Worm (Caenorhabditis elegans) whole organism, L4/young adult: ENCODE data around the gene srb-19.
"Not testable (repeated sequence)": the region's sequence is repeated elsewhere in the genome, so short reads cannot be mapped to it uniquely, and the experiment has no call there.

Source experiments
- W03F9.2 ChIP-seq: fragments of 150-350 bp; optimal IDR thresholded peaks from 2 replicates; lab custom pipeline; 2014; ENCODE audit warnings: missing biosample characterization, missing genetic modification characterization
- dao-5 ChIP-seq: sonication (generic microtip); optimal IDR thresholded peaks from 2 replicates; lab custom pipeline; 2016; ENCODE audit warnings: missing genotype, missing genetic modification characterization, moderate library complexity, missing compliant biosample characterization
- him-1 ChIP-seq: sonication (generic microtip); optimal IDR thresholded peaks from 2 replicates; lab custom pipeline; 2016; ENCODE audit warnings: missing genotype, missing genetic modification reagents, missing genetic modification characterization, missing compliant biosample characterization

The srb-19 gene

DNA sequence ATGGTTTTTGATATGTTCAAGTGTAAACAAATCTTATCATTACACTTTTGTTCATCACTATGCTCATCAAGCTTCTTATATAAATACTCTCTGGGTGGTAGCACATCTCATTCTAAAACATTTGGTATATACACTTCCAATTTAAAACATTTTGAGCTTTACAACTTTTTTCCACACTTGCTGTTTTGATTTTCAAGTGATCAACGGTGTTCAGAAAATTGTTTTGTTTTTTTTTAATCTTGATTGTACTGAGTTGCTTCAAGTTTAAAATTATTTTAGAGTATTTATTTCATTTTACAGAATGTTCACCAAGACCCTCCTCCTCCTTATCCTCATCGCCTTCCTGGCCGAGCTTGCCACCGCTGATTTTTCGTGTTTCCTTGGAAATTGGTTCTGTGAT is 8.8 kb upstream of the srb-19 start, which contains the start of gene C54F6.5:
C54F6.5 (plus strand) TSS at position 301 of the 400 bp plus-strand sequence.
- TF ChIP-seq W03F9.2 = no peak
- TF ChIP-seq dao-5 (tag; lab: Kevin White, UChicago) = no peak
- TF ChIP-seq him-1 (tag; lab: Kevin White, UChicago) = no peak

DNA sequence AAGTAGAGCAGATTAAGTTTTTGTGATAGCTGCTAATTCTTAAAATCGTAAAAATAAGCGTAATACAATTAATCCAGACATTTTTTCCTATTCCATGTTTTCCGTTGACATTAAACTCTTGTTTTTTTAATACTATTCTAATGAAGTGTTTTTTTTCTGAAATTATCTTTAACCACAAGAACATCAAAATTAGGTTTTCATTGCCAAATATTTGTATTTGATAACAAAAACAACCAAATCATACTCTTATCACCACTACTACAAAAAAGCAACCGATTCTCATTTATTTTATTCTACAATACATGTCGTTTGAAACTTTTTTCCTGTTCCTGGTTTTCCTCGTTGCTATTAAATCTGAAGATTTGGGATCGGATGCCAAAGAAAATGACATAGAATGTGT is 7.2 kb upstream of the srb-19 start, which contains the start of gene C54F6.17:
C54F6.17 (plus strand) TSS at position 301 of the 400 bp plus-strand sequence.
- TF ChIP-seq him-1 (tag; lab: Kevin White, UChicago) = no peak
- TF ChIP-seq W03F9.2 = no peak
- TF ChIP-seq dao-5 (tag; lab: Kevin White, UChicago) = no peak

DNA sequence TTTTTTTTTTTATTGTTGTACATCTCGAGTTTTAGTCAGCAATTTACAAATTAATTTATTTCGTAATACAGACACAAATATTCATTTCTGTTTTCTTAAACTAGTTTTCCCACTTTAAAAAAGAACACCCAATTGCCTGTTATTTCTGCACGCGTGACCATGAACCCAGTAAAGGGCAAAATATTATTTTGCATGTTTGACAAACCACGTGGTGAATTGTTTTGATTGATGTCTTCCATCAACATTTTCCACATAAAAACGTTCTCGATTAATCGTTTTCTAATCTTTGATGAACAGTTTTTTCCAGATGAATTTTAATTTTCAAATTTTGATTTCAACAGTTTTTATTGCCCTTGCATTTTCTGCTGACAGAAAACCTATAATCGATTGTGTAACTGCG is 5.7 kb upstream of the srb-19 start, which contains the start of gene C54F6.18:
C54F6.18 (plus strand) TSS at position 301 of the 400 bp plus-strand sequence.
- TF ChIP-seq W03F9.2 (no peak), dao-5 (tag; lab: Kevin White, UChicago) (no peak), him-1 (tag; lab: Kevin White, UChicago) (no peak)

DNA sequence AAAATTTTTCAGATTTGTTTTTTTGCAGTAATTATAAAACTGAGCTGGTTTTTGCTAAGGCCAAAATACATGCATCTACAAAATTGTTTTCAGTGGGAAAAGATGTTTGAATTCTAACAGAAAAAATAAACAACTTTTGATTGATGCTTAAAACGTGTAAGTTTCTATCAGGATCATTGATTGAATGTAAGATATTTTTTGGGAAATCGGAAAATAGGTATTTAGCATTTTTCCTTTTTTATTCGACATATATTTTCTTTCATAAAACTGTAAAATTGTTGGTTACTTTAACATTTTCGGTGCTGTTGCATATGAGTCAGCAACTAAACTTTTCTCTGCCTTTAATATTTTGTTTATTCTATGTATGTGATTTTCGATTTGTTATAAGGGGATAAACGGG is 4.5 kb upstream of the srb-19 start, which contains the start of gene C54F6.20:
C54F6.20 (plus strand) TSS at position 301 of the 400 bp plus-strand sequence.
- TF ChIP-seq W03F9.2 (no peak), him-1 (tag; lab: Kevin White, UChicago) (no peak), dao-5 (tag; lab: Kevin White, UChicago) (no peak)

DNA sequence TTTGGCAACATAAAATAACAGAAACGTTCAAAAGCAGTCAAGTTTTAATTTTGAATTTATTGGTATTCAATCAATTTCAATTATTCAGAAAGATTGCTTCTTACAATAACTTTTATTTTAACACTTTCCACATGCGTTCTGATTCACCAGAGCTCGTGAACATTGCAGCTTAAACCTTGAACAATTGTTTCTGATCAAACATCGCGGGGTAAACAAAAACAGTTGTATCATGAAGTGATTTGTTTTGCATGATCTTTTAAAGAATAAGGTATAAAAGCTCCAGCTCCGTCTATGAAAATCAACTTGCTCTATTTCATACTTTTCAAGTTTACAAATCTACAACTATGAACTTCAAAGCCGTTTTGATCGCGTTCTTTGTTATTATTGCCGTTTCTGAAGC is 3.4 kb upstream of the srb-19 start, which contains the start of gene C54F6.6:
C54F6.6 (plus strand) TSS at position 301 of the 400 bp plus-strand sequence.
- TF ChIP-seq W03F9.2 = no peak

DNA sequence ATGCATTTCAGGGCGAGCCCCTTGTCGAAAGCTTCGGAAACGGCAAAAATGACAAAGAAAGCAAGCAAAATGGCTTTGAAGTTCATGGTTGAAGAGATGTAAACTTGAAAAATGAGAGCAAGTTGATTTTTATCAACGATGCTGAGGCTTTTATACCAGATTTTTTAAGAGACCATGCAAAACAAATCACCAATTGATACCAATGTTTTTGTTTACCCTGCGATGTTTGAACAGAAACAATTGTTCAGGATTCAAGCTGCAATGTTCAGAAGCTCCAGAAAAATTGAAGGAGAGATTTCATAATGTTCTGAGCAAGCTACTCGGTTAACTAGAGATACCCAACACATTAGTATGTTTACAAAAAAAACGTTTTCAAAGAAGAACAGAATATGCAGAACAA is 2.3 kb upstream of the srb-19 start, which contains the start of gene C54F6.15:
C54F6.15 (minus strand) TSS at position 101 of the 400 bp plus-strand sequence.
- TF ChIP-seq him-1 (tag; lab: Kevin White, UChicago) = no peak
- no peak for TF ChIP-seq W03F9.2
- TF ChIP-seq dao-5 (tag; lab: Kevin White, UChicago) = no peak

DNA sequence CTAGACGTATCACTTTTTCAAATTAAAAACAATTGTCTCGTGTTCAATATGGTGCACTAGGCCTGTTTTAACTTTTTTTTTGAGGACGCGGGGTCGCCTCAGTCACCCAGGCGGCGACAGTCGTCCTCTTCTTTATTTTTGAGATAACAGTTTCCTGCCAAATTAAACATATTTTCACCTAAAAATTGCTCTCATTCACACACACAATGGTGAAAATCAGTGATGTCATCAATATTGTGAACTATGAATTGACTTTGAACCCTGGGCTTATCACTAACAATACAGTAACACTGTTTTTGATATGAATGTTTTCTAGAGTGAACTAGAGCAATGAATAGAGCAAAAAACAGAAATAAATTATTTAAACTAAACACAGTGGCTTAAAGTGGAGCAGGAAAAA is 1.3 kb upstream of the srb-19 start:
- TF ChIP-seq him-1 (tag; lab: Kevin White, UChicago) = no peak
- TF ChIP-seq dao-5 (tag; lab: Kevin White, UChicago) = no peak
- no peak for TF ChIP-seq W03F9.2

DNA sequence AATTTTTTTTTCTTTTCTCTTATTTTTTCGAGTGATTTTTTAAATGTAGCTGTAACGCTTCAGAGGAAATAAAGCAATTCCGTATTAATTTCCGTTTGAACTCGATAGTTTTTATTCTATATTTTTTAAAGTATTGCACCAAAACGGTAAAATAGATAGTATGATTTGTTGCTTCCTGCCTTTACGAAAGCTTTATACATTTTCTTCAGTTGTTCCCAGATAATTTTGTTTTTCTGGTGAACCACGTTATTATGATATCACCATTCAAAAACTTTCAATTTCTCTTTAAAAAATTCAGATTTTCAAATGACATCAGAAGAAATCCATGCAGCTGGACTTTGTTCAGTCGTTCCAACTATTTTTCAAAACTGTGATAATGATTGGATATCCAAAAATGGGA is 5.0 kb downstream of the srb-19 start, which contains the start of gene srb-18:
srb-18 (plus strand) TSS at position 301 of the 400 bp plus-strand sequence.
- no peak for TF ChIP-seq dao-5 (tag; lab: Kevin White, UChicago)
- no peak for TF ChIP-seq W03F9.2
- TF ChIP-seq him-1 (tag; lab: Kevin White, UChicago) = no peak

DNA sequence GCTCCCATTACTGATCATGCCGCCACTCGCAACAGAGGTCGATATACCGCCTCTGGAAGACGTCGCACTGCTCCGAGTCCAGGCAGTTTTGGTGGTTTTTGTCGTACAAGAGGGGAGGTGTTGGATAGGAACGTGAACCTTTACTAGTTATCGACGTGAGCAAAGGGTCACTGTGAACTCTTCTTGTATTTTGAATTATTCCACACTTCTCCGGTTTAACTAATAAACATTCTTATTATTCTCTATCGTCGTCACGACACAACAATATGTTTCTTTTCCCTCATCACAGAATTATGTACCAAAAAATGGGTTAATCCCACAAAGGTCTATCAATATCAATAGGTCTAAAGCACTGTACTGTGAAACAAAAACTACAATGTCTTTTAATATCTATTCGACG is 8.5 kb downstream of the srb-19 start, which contains the start of gene nhr-171:
nhr-171 (plus strand) TSS at position 301 of the 400 bp plus-strand sequence.
- not testable (repeated sequence) for TF ChIP-seq W03F9.2; dao-5 (tag; lab: Kevin White, UChicago); him-1 (tag; lab: Kevin White, UChicago)

DNA sequence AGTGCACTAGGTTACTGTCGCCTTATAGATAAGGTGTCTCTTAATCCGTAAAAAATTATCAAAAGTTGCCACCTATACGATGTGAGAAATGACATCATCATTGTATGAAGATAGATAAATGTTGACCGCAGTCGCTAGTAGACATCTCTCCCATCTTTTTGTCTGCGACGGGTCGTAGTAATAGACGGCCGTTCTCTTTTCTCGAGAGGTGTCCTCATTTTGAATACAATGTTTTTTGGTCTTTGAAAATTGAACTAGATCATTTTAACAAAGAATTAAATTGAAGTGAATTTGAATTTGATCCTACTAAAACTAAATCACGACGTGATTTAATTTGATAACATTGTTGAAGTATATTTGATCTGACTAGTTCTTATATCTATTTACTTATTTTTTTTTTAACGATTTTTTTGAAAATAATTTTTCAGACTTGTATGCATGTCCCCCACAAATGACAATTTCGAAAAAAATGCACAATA is 11.4 kb downstream of the srb-19 start, which contains the start of the genes str-31 and nhr-172:
str-31 (minus strand) TSS at position 101 of the 479 bp plus-strand sequence.
nhr-172 (plus strand) TSS at position 429 of the 479 bp plus-strand sequence.
- no peak for TF ChIP-seq him-1 (tag; lab: Kevin White, UChicago)
- TF ChIP-seq dao-5 (tag; lab: Kevin White, UChicago) = no peak
- TF ChIP-seq W03F9.2 = no peak

DNA sequence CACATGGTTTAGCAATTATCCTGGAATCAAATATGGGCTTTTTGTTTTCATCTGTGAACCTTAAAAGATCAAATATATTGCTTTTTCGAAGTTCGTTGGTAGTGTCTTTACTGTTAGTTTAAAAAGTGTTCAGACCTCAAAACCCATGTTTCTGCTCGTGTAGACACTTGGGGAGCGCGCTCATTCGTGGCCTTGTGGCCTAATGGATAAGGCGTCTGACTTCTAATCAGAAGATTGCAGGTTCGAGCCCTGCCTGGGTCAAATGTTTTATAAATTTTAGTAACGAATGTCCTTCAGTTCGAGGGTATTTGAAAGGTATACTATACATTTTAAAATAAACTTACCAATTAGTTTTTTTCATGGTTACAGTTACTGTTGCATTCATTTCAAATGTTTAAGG is 13.8 kb downstream of the srb-19 start:
- TF ChIP-seq him-1 (tag; lab: Kevin White, UChicago) (no peak), W03F9.2 (no peak), dao-5 (tag; lab: Kevin White, UChicago) (no peak)

DNA sequence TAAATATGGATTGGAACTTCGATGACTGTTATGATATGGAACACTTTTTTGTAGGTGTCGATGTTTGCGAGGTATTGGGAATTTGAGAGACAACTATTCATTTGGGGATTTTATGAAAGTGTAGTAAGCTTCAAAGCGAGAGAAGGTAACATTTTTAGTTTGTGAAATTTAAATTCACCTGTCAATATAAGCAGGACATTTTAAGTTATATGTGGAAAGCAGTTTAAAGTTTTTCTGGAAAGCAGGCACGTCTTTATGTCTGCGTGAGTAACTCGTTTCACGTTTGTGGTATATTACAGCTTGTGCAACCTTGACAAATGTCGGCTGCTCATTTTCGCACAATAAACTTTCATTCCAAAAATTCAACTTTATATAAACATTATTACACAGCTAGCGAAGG is 15.7 kb downstream of the srb-19 start, which contains the start of gene srh-229:
srh-229 (minus strand) TSS at position 101 of the 400 bp plus-strand sequence.
- no peak for TF ChIP-seq him-1 (tag; lab: Kevin White, UChicago)
- no peak for TF ChIP-seq W03F9.2
- no peak for TF ChIP-seq dao-5 (tag; lab: Kevin White, UChicago)

DNA sequence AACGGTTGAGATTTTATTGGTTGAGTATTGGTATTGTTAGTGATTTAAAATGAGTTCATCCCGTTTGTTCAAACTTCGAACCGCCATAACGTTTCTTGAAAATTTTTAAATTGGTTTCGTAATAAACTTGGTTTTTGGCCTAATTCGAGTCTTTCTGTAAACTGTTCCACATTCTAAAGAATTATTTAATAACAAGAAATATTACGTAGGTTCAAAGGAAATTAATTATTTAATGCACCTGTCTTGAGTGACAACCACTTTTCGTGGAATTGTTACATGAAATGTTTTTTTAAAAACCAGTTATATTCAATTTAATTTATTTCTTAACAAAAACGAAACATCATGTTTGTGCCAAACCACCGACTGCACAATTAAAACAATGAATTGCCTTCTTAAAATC is 18.8 kb downstream of the srb-19 start:
- TF ChIP-seq W03F9.2 = no peak
- no peak for TF ChIP-seq dao-5 (tag; lab: Kevin White, UChicago)
- TF ChIP-seq him-1 (tag; lab: Kevin White, UChicago) = no peak

DNA sequence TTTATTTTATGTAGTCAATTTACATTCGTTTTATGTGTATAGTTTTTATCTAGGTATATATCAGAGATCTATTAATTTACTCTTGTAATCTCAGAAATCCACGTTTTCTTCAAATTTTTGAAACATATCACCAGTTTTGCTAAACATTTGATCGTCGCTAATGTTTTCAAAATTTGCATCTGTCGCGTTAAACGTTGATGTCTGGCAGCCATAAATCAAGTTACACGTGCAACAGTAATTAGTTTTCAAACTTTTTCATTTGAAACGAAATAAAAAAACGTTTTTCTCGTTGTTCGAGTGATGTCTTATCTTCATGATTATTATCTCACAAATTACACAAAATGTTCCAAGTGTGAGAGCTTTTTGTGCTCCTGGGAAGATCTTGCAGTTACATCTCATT is 22.5 kb downstream of the srb-19 start, which contains the start of gene srh-79:
srh-79 (plus strand) TSS at position 301 of the 400 bp plus-strand sequence.
- TF ChIP-seq him-1 (tag; lab: Kevin White, UChicago) = no peak
- TF ChIP-seq W03F9.2 = no peak
- no peak for TF ChIP-seq dao-5 (tag; lab: Kevin White, UChicago)
